Fruit fly (Drosophila melanogaster): ENCODE data around the gene CG1632.

- TF ChIP-seq CG8478 (optimal IDR thresholded peaks at IDR 0.05) (no peak), CTCF (optimal IDR thresholded peaks at IDR 0.05) (no peak)
Measured at dm6 chrX:8263236-8263635, 10.8 kb downstream of the CG1632 start.
